Worm (Caenorhabditis elegans) whole organism, L3 larva: Measurements from ENCODE around the gene M28.10.

Experiments
- ceh-16 ChIP-seq: sonication (generic microtip); optimal IDR thresholded peaks from 2 replicates; lab custom pipeline; 2017; ENCODE audit warnings: missing biosample characterization, missing genetic modification characterization
- ceh-82 ChIP-seq: fragments of 150-350 bp; optimal IDR thresholded peaks from 2 replicates; lab custom pipeline; 2014; ENCODE audit warnings: missing biosample characterization, missing genetic modification characterization
- ceh-9 ChIP-seq: sonication (generic microtip); optimal IDR thresholded peaks from 2 replicates; lab custom pipeline; 2018; ENCODE audit warnings: missing biosample characterization, missing genetic modification characterization
- elt-2 ChIP-seq: sonication (generic microtip); optimal IDR thresholded peaks from 2 replicates; lab custom pipeline; 2016; ENCODE audit warnings: missing genetic modification reagents, mild to moderate bottlenecking, missing genetic modification characterization, missing compliant biosample characterization
- fkh-10 ChIP-seq: sonication (generic microtip); optimal IDR thresholded peaks from 2 replicates; lab custom pipeline; 2017; ENCODE audit warnings: missing biosample characterization, missing genetic modification reagents, missing genetic modification characterization
- mml-1 ChIP-seq: fragments of 150-350 bp; sonication (generic microtip); optimal IDR thresholded peaks from 3 replicates; lab custom pipeline; 2014; ENCODE audit warnings: missing biosample characterization, missing genetic modification characterization
- nhr-12 ChIP-seq: fragments of 150-350 bp; optimal IDR thresholded peaks from 2 replicates; lab custom pipeline; 2014; ENCODE audit warnings: missing biosample characterization, missing genetic modification characterization
- nhr-25 ChIP-seq: sonication (generic microtip); optimal IDR thresholded peaks from 2 replicates; lab custom pipeline; 2017; ENCODE audit warnings: missing biosample characterization, missing genetic modification characterization
- nhr-76 ChIP-seq: fragments of 150-350 bp; sonication (generic microtip); optimal IDR thresholded peaks from 5 replicates; lab custom pipeline; 2014; ENCODE audit warnings: missing biosample characterization, missing genetic modification characterization
- pqm-1 ChIP-seq: fragments of 150-350 bp; optimal IDR thresholded peaks from 2 replicates; lab custom pipeline; 2017; ENCODE audit warnings: missing biosample characterization, missing genetic modification characterization, inconsistent platforms
- sea-2 ChIP-seq: fragments of 150-350 bp; sonication (generic microtip); optimal IDR thresholded peaks from 4 replicates; lab custom pipeline; 2014; ENCODE audit warnings: missing biosample characterization, missing genetic modification reagents, missing genetic modification characterization
- snpc-4 ChIP-seq: fragments of 150-350 bp; optimal IDR thresholded peaks from 2 replicates; lab custom pipeline; 2014; ENCODE audit warnings: missing biosample characterization, missing genetic modification characterization
- unc-39 ChIP-seq: sonication (generic microtip); optimal IDR thresholded peaks from 4 replicates; lab custom pipeline; 2017; ENCODE audit warnings: missing biosample characterization, missing genetic modification characterization
- unc-62 ChIP-seq: fragments of 150-350 bp; sonication (generic microtip); optimal IDR thresholded peaks from 4 replicates; lab custom pipeline; 2014; ENCODE audit warnings: missing biosample characterization, missing genetic modification reagents, missing genetic modification characterization
- zag-1 ChIP-seq: fragments of 150-350 bp; optimal IDR thresholded peaks from 2 replicates; lab custom pipeline; 2014; ENCODE audit warnings: missing biosample characterization, missing genetic modification characterization
- ztf-11 ChIP-seq: fragments of 150-350 bp; optimal IDR thresholded peaks from 2 replicates; lab custom pipeline; 2014; ENCODE audit warnings: missing biosample characterization, missing genetic modification characterization

The M28.10 gene

ce11 chrII:10684954-10685353 is 37.6 kb downstream of the M28.10 start:
- TF ChIP-seq unc-62 (GFP tag; lab: Kevin White, UChicago) (no peak), unc-39 (no peak), fkh-10 (GFP tag; lab: Kevin White, UChicago) (no peak), zag-1 (tag; lab: Kevin White, UChicago) (no peak), ceh-82 (tag; lab: Kevin White, UChicago) (no peak), sea-2 (no peak)

- TF ChIP-seq elt-2 (tag; lab: Kevin White, UChicago) = peak; percentile 60
- no peak for TF ChIP-seq ceh-16 (tag; lab: Kevin White, UChicago)
- TF ChIP-seq pqm-1 (tag; lab: Kevin White, UChicago) = peak; percentile 53
These were observed 46.3 kb downstream of the M28.10 start, which contains the start of gene gbh-1 for ce11 chrII:10693655-10694054. TSS of gene gbh-1 (minus strand) at chrII:10693803.

- TF ChIP-seq nhr-76 (tag; lab: Kevin White, UChicago) (no peak), mml-1 (tag; lab: Kevin White, UChicago) (no peak), elt-2 (tag; lab: Kevin White, UChicago) (no peak), ceh-82 (tag; lab: Kevin White, UChicago) (no peak), ceh-9 (tag; lab: Kevin White, UChicago) (no peak)
These were observed 47.4 kb downstream of the M28.10 start, which contains the start of gene lgc-57 for ce11 chrII:10694713-10695112. TSS of gene lgc-57 (plus strand) at chrII:10695013.

- TF ChIP-seq ztf-11 = no peak
- no peak for TF ChIP-seq nhr-12 (tag; lab: Kevin White, UChicago)
- no peak for TF ChIP-seq nhr-25 (tag; lab: Kevin White, UChicago)
- peak; percentile 5 for TF ChIP-seq fkh-10 (GFP tag; lab: Kevin White, UChicago)
- no peak for TF ChIP-seq snpc-4 (tag; lab: Kevin White, UChicago)
These were observed 48.7 kb downstream of the M28.10 start for ce11 chrII:10696060-10696459.
